Worm (Caenorhabditis elegans): Measurements from ENCODE around the gene F11E6.6.

F11E6.6 gene

ce11 chrIV:17465886-17466285, at the start of gene F11E6.6:
Gene F11E6.6 (minus strand): TSS chrIV:17465986.
- TF ChIP-seq ceh-39 (tag; optimal IDR thresholded peaks at IDR 0.05), result no peak
- TF ChIP-seq mep-1 (tag; optimal IDR thresholded peaks at IDR 0.05), result no peak
- no peak for TF ChIP-seq unc-120 (tag; optimal IDR thresholded peaks at IDR 0.05; ENCODE audit: poor library complexity, severe bottlenecking)
- no peak for TF ChIP-seq lin-13 (tag; optimal IDR thresholded peaks at IDR 0.05)
- no peak for TF ChIP-seq ztf-11 (tag; optimal IDR thresholded peaks at IDR 0.05)
- TF ChIP-seq nhr-28 (tag; optimal IDR thresholded peaks at IDR 0.05), result no peak
- TF ChIP-seq sem-2 (GFP tag; optimal IDR thresholded peaks at IDR 0.05), result no peak
- no peak for TF ChIP-seq drap-1 (GFP tag; optimal IDR thresholded peaks at IDR 0.05)
- TF ChIP-seq nhr-12 (tag; optimal IDR thresholded peaks at IDR 0.05), result no peak
- TF ChIP-seq nhr-237 (tag; optimal IDR thresholded peaks at IDR 0.05), result no peak
- no peak for TF ChIP-seq elt-3 (tag; optimal IDR thresholded peaks at IDR 0.05)
- TF ChIP-seq lin-32 (GFP tag; optimal IDR thresholded peaks at IDR 0.05), result no peak
- no peak for TF ChIP-seq sptf-1 (tag; optimal IDR thresholded peaks at IDR 0.05)
- no peak for TF ChIP-seq ceh-43 (GFP tag; optimal IDR thresholded peaks at IDR 0.05)
- TF ChIP-seq elt-1 (tag; optimal IDR thresholded peaks at IDR 0.05; ENCODE audit: borderline replicate concordance, insufficient read depth), result no peak

- TF ChIP-seq mab-5 (tag; optimal IDR thresholded peaks at IDR 0.05), result no peak
- peak; percentile 11 for TF ChIP-seq pha-4 (tag; optimal IDR thresholded peaks at IDR 0.05)
These were observed 24.9 kb upstream of the F11E6.6 start, which contains the start of gene nas-6 for ce11 chrIV:17490679-17491078. Gene nas-6 (minus strand): TSS chrIV:17490779.

ce11 chrIV:17483230-17483629, 17.4 kb upstream of the F11E6.6 start, which contains the start of gene rabr-2:
Gene rabr-2 (minus strand): TSS chrIV:17483330.
- TF ChIP-seq ham-2 (GFP tag; optimal IDR thresholded peaks at IDR 0.05) (no peak), mls-2 (tag; optimal IDR thresholded peaks at IDR 0.05) (no peak)

- TF ChIP-seq mls-2 (tag; optimal IDR thresholded peaks at IDR 0.05) (no peak), snpc-4 (tag; optimal IDR thresholded peaks at IDR 0.05) (no peak), lin-13 (tag; optimal IDR thresholded peaks at IDR 0.05) (no peak), nhr-237 (tag; optimal IDR thresholded peaks at IDR 0.05) (no peak), ces-1 (GFP tag; optimal IDR thresholded peaks at IDR 0.05) (no peak), pha-4 (tag; optimal IDR thresholded peaks at IDR 0.05) (no peak), tbx-8 (GFP tag; optimal IDR thresholded peaks at IDR 0.05) (no peak), nhr-2 (tag; optimal IDR thresholded peaks at IDR 0.05) (no peak), lin-32 (GFP tag; optimal IDR thresholded peaks at IDR 0.05) (no peak), sptf-1 (tag; optimal IDR thresholded peaks at IDR 0.05) (no peak), lsy-2 (tag; optimal IDR thresholded peaks at IDR 0.05) (no peak), cnd-1 (tag; optimal IDR thresholded peaks at IDR 0.05) (no peak), nhr-28 (tag; optimal IDR thresholded peaks at IDR 0.05) (no peak), unc-62 (GFP tag; optimal IDR thresholded peaks at IDR 0.05) (no peak), blmp-1 (tag; optimal IDR thresholded peaks at IDR 0.05) (no peak), drap-1 (GFP tag; optimal IDR thresholded peaks at IDR 0.05) (no peak)
These were observed 10.0 kb upstream of the F11E6.6 start, which contains the start of gene grl-24 for ce11 chrIV:17475743-17476142. Gene grl-24 (minus strand): TSS chrIV:17475843.

ce11 chrIV:17475242-17475641, 9.5 kb upstream of the F11E6.6 start, which contains the start of gene F11E6.9:
Gene F11E6.9 (minus strand): TSS chrIV:17475342.
- TF ChIP-seq M03D4.4 (tag; optimal IDR thresholded peaks at IDR 0.05) (no peak), unc-39 (tag; optimal IDR thresholded peaks at IDR 0.05) (no peak), cnd-1 (tag; optimal IDR thresholded peaks at IDR 0.05) (no peak), ztf-11 (tag; optimal IDR thresholded peaks at IDR 0.05) (no peak), mls-2 (tag; optimal IDR thresholded peaks at IDR 0.05) (no peak), lin-13 (tag; optimal IDR thresholded peaks at IDR 0.05) (no peak), sem-2 (GFP tag; optimal IDR thresholded peaks at IDR 0.05) (no peak), snpc-4 (tag; optimal IDR thresholded peaks at IDR 0.05) (no peak), lin-32 (GFP tag; optimal IDR thresholded peaks at IDR 0.05) (no peak), bed-3 (GFP tag; optimal IDR thresholded peaks at IDR 0.05) (no peak), mab-5 (tag; optimal IDR thresholded peaks at IDR 0.05) (no peak), sptf-1 (tag; optimal IDR thresholded peaks at IDR 0.05) (no peak), pha-4 (tag; optimal IDR thresholded peaks at IDR 0.05) (no peak)

ce11 chrIV:17474047-17474446, 8.3 kb upstream of the F11E6.6 start:
- TF ChIP-seq flh-1 (GFP tag; optimal IDR thresholded peaks at IDR 0.05) (no peak), lin-32 (GFP tag; optimal IDR thresholded peaks at IDR 0.05) (no peak), lsy-2 (tag; optimal IDR thresholded peaks at IDR 0.05) (no peak), mab-5 (tag; optimal IDR thresholded peaks at IDR 0.05) (no peak), hlh-1 (tag; optimal IDR thresholded peaks at IDR 0.05) (no peak), mls-2 (tag; optimal IDR thresholded peaks at IDR 0.05) (no peak), zip-8 (tag; optimal IDR thresholded peaks at IDR 0.05) (no peak), nhr-2 (tag; optimal IDR thresholded peaks at IDR 0.05) (no peak), cnd-1 (tag; optimal IDR thresholded peaks at IDR 0.05) (no peak)
